Fruit fly (Drosophila melanogaster) Kc167 (cell line): ENCODE results near the gene CG6656.

Experiments
- Myc ChIP-seq: fragments of >200 bp; optimal IDR thresholded peaks from 2 replicates; lab custom pipeline; 2017; ENCODE audit warnings: missing external identifiers
- Sin3A ChIP-seq: fragments of >200 bp; optimal IDR thresholded peaks from 2 replicates; lab custom pipeline; 2018; ENCODE audit warnings: missing external identifiers
- h ChIP-seq: fragments of >200 bp; optimal IDR thresholded peaks from 3 replicates; lab custom pipeline; 2018; ENCODE audit warnings: missing external identifiers
- insv ChIP-seq: fragments of >200 bp; optimal IDR thresholded peaks from 3 replicates; lab custom pipeline; 2018; ENCODE audit warnings: missing external identifiers
- psq ChIP-seq: fragments of >200 bp; optimal IDR thresholded peaks from 2 replicates; lab custom pipeline; 2017; ENCODE audit warnings: missing external identifiers

DNA sequence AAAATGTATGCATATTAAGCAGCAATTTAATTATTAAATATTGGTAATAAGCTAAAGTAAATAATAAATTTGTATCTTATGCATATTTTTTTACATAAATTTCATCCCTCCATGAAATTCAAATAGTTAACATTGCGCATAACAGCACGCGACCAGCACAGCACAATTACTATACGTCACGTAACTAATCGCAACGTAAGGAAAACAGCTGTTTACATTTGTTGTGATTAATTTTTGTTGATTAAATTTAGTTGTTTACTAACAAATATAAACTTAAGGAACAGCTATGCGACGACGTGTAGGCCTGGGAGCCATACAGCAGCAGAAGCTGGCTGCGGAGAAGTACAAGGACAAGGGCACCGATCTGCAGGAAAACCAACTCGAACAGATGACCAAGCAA, 10.1 kb upstream of the CG6656 start, which contains the start of gene lsn:
- no peak for TF ChIP-seq psq
- TF ChIP-seq Sin3A (lab: Kevin White, UChicago) = no peak
- TF ChIP-seq insv (lab: Kevin White, UChicago) = no peak
- TF ChIP-seq Myc (lab: Kevin White, UChicago) = no peak
- TF ChIP-seq h (lab: Kevin White, UChicago) = no peak
